Fruit fly (Drosophila melanogaster) whole organism, embryonic: ENCODE measurements around the gene uncNacbeta.

Experiments
- CG10979 ChIP-seq: fragments of 200-800 bp; sonication (Bioruptor generic); optimal IDR thresholded peaks from 2 replicates; lab custom pipeline; 2018; ENCODE audit warnings: missing biosample characterization, mild to moderate bottlenecking, missing genetic modification characterization, moderate library complexity
- CG11398 ChIP-seq: fragments of 200-800 bp; sonication (Bioruptor generic); optimal IDR thresholded peaks from 2 replicates; lab custom pipeline; 2016; ENCODE audit warnings: missing biosample characterization, missing genetic modification characterization
- CG15696 ChIP-seq: fragments of 200-800 bp; sonication (Bioruptor generic); optimal IDR thresholded peaks from 2 replicates; lab custom pipeline; 2019; ENCODE audit warnings: missing biosample characterization, mild to moderate bottlenecking, missing genetic modification characterization, moderate library complexity
- CG33557 ChIP-seq: fragments of 200-800 bp; sonication (Bioruptor generic); optimal IDR thresholded peaks from 2 replicates; lab custom pipeline; 2019; ENCODE audit warnings: missing biosample characterization, mild to moderate bottlenecking, missing genetic modification characterization, moderate library complexity
- CG3407 ChIP-seq: fragments of 200-800 bp; sonication (Bioruptor generic); optimal IDR thresholded peaks from 2 replicates; lab custom pipeline; 2018; ENCODE audit warnings: missing biosample characterization, mild to moderate bottlenecking, missing genetic modification characterization
- CG4424 ChIP-seq: fragments of 200-800 bp; sonication (Bioruptor generic); optimal IDR thresholded peaks from 3 replicates; lab custom pipeline; 2016; ENCODE audit warnings: missing biosample characterization, missing genetic modification characterization
- Dip3 ChIP-seq: fragments of 200-800 bp; sonication (Bioruptor generic); optimal IDR thresholded peaks from 3 replicates; lab custom pipeline; 2016; ENCODE audit warnings: missing biosample characterization, missing genetic modification characterization
- Hand ChIP-seq: fragments of 200-800 bp; sonication (Bioruptor generic); optimal IDR thresholded peaks from 2 replicates; lab custom pipeline; 2017; ENCODE audit warnings: mild to moderate bottlenecking, missing biosample characterization, missing genetic modification reagents, missing genetic modification characterization
- dan ChIP-seq: fragments of 200-800 bp; sonication (Bioruptor generic); IDR thresholded peaks from 2 replicates; pipeline ENCODE4 v1.3.6; 2022; ENCODE audit warnings: missing biosample characterization, missing genetic modification characterization
- ham ChIP-seq: fragments of 200-800 bp; sonication (Bioruptor generic); IDR thresholded peaks from 2 replicates; pipeline ENCODE4 v1.3.6; 2022; ENCODE audit warnings: missing biosample characterization, missing genetic modification characterization
- pb ChIP-seq: fragments of 200-800 bp; sonication (Bioruptor generic); optimal IDR thresholded peaks from 3 replicates; lab custom pipeline; 2016; ENCODE audit warnings: missing biosample characterization, missing genetic modification characterization

- TF ChIP-seq CG33557 (GFP tag; lab: Kevin White, UChicago), result no peak
- TF ChIP-seq CG15696 (tag; lab: Kevin White, UChicago), result no peak
- TF ChIP-seq ham (GFP tag; lab: Robert Waterston, UW), result no peak
- TF ChIP-seq CG10979, result peak; percentile 28
- no peak for TF ChIP-seq Dip3 (GFP tag; lab: Kevin White, UChicago)
- no peak for TF ChIP-seq CG4424 (GFP tag; lab: Kevin White, UChicago)
- no peak for TF ChIP-seq dan
- no peak for TF ChIP-seq pb (GFP tag; lab: Kevin White, UChicago)
- no peak for TF ChIP-seq CG3407 (GFP tag; lab: Kevin White, UChicago)
- TF ChIP-seq CG11398 (GFP tag; lab: Kevin White, UChicago), result no peak
- TF ChIP-seq Hand (GFP tag; lab: Kevin White, UChicago), result no peak
Measured at dm6 chr2L:526192-526923, 37.3 kb downstream of the uncNacbeta start.
